Worm (Caenorhabditis elegans) whole organism, young adult: ENCODE data around the gene nstp-10.
A peak's percentile ranks its signal among the peaks of the same experiment; 100 is the strongest.

Experiments
- B0035.1 ChIP-seq: sonication (generic microtip); optimal IDR thresholded peaks from 2 replicates; lab custom pipeline; 2016; ENCODE audit warnings: missing genetic modification characterization, mild to moderate bottlenecking, missing compliant biosample characterization, missing genotype, missing genetic modification reagents
- D2030.7 ChIP-seq: fragments of 200-800 bp; sonication (Bioruptor generic); IDR thresholded peaks from 2 replicates; pipeline ENCODE4 v1.3.6; 2022; ENCODE audit warnings: missing genetic modification reagents, missing genetic modification characterization, missing compliant biosample characterization
- F39B2.1 ChIP-seq: fragments of 200-800 bp; sonication (Bioruptor generic); IDR thresholded peaks from 2 replicates; pipeline ENCODE4 v1.3.6; 2022; ENCODE audit warnings: missing genetic modification reagents, missing genetic modification characterization, missing compliant biosample characterization
- F55B11.4 ChIP-seq: sonication (generic microtip); optimal IDR thresholded peaks from 2 replicates; lab custom pipeline; 2016; ENCODE audit warnings: missing compliant biosample characterization, missing genetic modification characterization, borderline replicate concordance; ENCODE audit not compliant: insufficient read depth
- Y67H2A.10 ChIP-seq: fragments of 200-800 bp; sonication (Bioruptor generic); conservative IDR thresholded peaks from 2 replicates; pipeline ENCODE4 v1.3.6; 2022; ENCODE audit warnings: missing genetic modification reagents, missing genetic modification characterization, missing compliant biosample characterization
- ZK185.1 ChIP-seq: sonication (generic microtip); optimal IDR thresholded peaks from 2 replicates; lab custom pipeline; 2016; ENCODE audit warnings: mild to moderate bottlenecking, missing genetic modification characterization, missing compliant biosample characterization; ENCODE audit not compliant: poor library complexity, severe bottlenecking
- ama-1 ChIP-seq, 3 experiments: fragments of 150-350 bp in 1 of 3; sonication (generic microtip) in 2 of 3; optimal IDR thresholded peaks; 2 replicates each; lab custom pipeline; 2014 to 2018; ENCODE audit warnings: missing biosample characterization in 2 of 3, missing genetic modification characterization in 2 of 3, missing genetic modification reagents in 2 of 3
- atf-7 ChIP-seq: sonication (generic microtip); optimal IDR thresholded peaks from 2 replicates; lab custom pipeline; 2017; ENCODE audit warnings: mild to moderate bottlenecking, missing genetic modification characterization, missing compliant biosample characterization
- attf-3 ChIP-seq: fragments of 200-800 bp; sonication (Bioruptor generic); conservative IDR thresholded peaks from 2 replicates; pipeline ENCODE4 v1.3.6; 2022; ENCODE audit warnings: missing genetic modification reagents, missing genetic modification characterization, missing compliant biosample characterization
- attf-5 ChIP-seq: fragments of 200-800 bp; sonication (Bioruptor generic); optimal IDR thresholded peaks from 2 replicates; lab custom pipeline; 2018; ENCODE audit warnings: mild to moderate bottlenecking, missing genetic modification characterization, missing compliant biosample characterization
- bed-2 ChIP-seq: fragments of 200-800 bp; sonication (Bioruptor generic); IDR thresholded peaks from 2 replicates; pipeline ENCODE4 v1.3.6; 2022; ENCODE audit warnings: missing genetic modification reagents, missing genetic modification characterization, missing compliant biosample characterization
- cebp-1 ChIP-seq, 2 experiments: fragments of 200-800 bp in 1 of 2; sonication (Bioruptor generic) in 1 of 2; sonication (generic microtip) in 1 of 2; IDR thresholded peaks in 1 of 2; optimal IDR thresholded peaks in 1 of 2; 2 replicates each; pipeline versions ENCODE4 v1.3.6 to Lab custom; 2017 to 2022; ENCODE audit warnings: missing compliant biosample characterization in 2 of 2, missing genetic modification characterization in 2 of 2, mild to moderate bottlenecking in 1 of 2, missing genetic modification reagents in 1 of 2, moderate library complexity in 1 of 2
- cebp-2 ChIP-seq: fragments of 200-800 bp; sonication (Bioruptor generic); IDR thresholded peaks from 2 replicates; pipeline ENCODE4 v1.3.6; 2022; ENCODE audit warnings: missing genetic modification characterization, missing compliant biosample characterization
- ceh-100 ChIP-seq: fragments of 200-800 bp; sonication (Bioruptor generic); IDR thresholded peaks from 2 replicates; pipeline ENCODE4 v1.3.6; 2022; ENCODE audit warnings: missing genetic modification reagents, missing genetic modification characterization, missing compliant biosample characterization
- dpl-1 ChIP-seq: fragments of 150-350 bp; optimal IDR thresholded peaks from 2 replicates; lab custom pipeline; 2014; ENCODE audit warnings: missing biosample characterization, missing genetic modification reagents, missing genetic modification characterization
- efl-1 ChIP-seq: fragments of 150-350 bp; optimal IDR thresholded peaks from 2 replicates; lab custom pipeline; 2014; ENCODE audit warnings: missing biosample characterization, missing genetic modification reagents, missing genetic modification characterization
- ekl-4 ChIP-seq: fragments of 200-800 bp; sonication (Bioruptor generic); IDR thresholded peaks from 2 replicates; pipeline ENCODE4 v1.3.6; 2022; ENCODE audit warnings: missing genetic modification reagents, missing genetic modification characterization, missing compliant biosample characterization
- gei-17 ChIP-seq: fragments of 200-800 bp; sonication (Bioruptor generic); optimal IDR thresholded peaks from 2 replicates; lab custom pipeline; 2018; ENCODE audit warnings: mild to moderate bottlenecking, missing genetic modification characterization, missing compliant biosample characterization
- hlh-12 ChIP-seq: sonication (generic microtip); optimal IDR thresholded peaks from 2 replicates; lab custom pipeline; 2016; ENCODE audit warnings: missing genetic modification characterization, missing compliant biosample characterization
- hmg-1.2 ChIP-seq: fragments of 200-800 bp; sonication (Bioruptor generic); IDR thresholded peaks from 2 replicates; pipeline ENCODE4 v1.3.6; 2022; ENCODE audit warnings: missing genetic modification reagents, missing genetic modification characterization, missing compliant biosample characterization
- hmg-20 ChIP-seq: fragments of 200-800 bp; sonication (Bioruptor generic); IDR thresholded peaks from 2 replicates; pipeline ENCODE4 v1.3.6; 2022; ENCODE audit warnings: missing genetic modification reagents, missing genetic modification characterization, missing compliant biosample characterization
- hsf-1 ChIP-seq: fragments of 200-800 bp; sonication (Bioruptor generic); IDR thresholded peaks from 2 replicates; pipeline ENCODE4 v1.3.6; 2022; ENCODE audit warnings: missing genetic modification reagents, missing genetic modification characterization, missing compliant biosample characterization
- lin-35 ChIP-seq, 3 experiments: fragments of 150-350 bp in 2 of 3; sonication (generic microtip) in 1 of 3; optimal IDR thresholded peaks; 2 replicates each; lab custom pipeline; 2014 to 2018; ENCODE audit warnings: missing biosample characterization in 3 of 3, missing genetic modification characterization in 3 of 3, missing genetic modification reagents in 3 of 3
- lin-54 ChIP-seq: fragments of 200-800 bp; sonication (Bioruptor generic); optimal IDR thresholded peaks from 2 replicates; lab custom pipeline; 2018; ENCODE audit warnings: mild to moderate bottlenecking, missing genetic modification characterization, missing compliant biosample characterization
- madf-3 ChIP-seq: fragments of 200-800 bp; sonication (Bioruptor generic); IDR thresholded peaks from 2 replicates; pipeline ENCODE4 v1.3.6; 2022; ENCODE audit warnings: missing genetic modification reagents, missing genetic modification characterization, missing compliant biosample characterization
- madf-8 ChIP-seq: fragments of 200-800 bp; sonication (Bioruptor generic); conservative IDR thresholded peaks from 2 replicates; pipeline ENCODE4 v1.3.6; 2022; ENCODE audit warnings: missing genetic modification reagents, missing genetic modification characterization, missing compliant biosample characterization
- mcd-1 ChIP-seq: fragments of 200-800 bp; sonication (Bioruptor generic); IDR thresholded peaks from 2 replicates; pipeline ENCODE4 v1.3.6; 2022; ENCODE audit warnings: missing genetic modification reagents, missing genetic modification characterization, missing compliant biosample characterization
- mxl-1 ChIP-seq: sonication (generic microtip); optimal IDR thresholded peaks from 2 replicates; lab custom pipeline; 2016; ENCODE audit warnings: missing genetic modification characterization, missing compliant biosample characterization
- nfya-1 ChIP-seq: sonication (generic microtip); optimal IDR thresholded peaks from 2 replicates; lab custom pipeline; 2017; ENCODE audit warnings: antibody characterized with exemption, missing compliant biosample characterization, missing genetic modification characterization, borderline replicate concordance; ENCODE audit not compliant: insufficient read depth
- nfya-2 ChIP-seq: fragments of 200-800 bp; sonication (Bioruptor generic); IDR thresholded peaks from 2 replicates; pipeline ENCODE4 v1.3.6; 2022; ENCODE audit warnings: missing genetic modification reagents, missing genetic modification characterization, missing compliant biosample characterization
- nhr-80 ChIP-seq: sonication (generic microtip); optimal IDR thresholded peaks from 2 replicates; lab custom pipeline; 2016; ENCODE audit warnings: missing genetic modification characterization, missing compliant biosample characterization
- pbrm-1 ChIP-seq: fragments of 200-800 bp; sonication (Bioruptor generic); IDR thresholded peaks from 2 replicates; pipeline ENCODE4 v1.3.6; 2022; ENCODE audit warnings: missing genetic modification reagents, missing genetic modification characterization, missing compliant biosample characterization
- pha-4 ChIP-seq: fragments of 150-350 bp; sonication (generic microtip); optimal IDR thresholded peaks from 2 replicates; lab custom pipeline; 2014; ENCODE audit warnings: missing biosample characterization, missing genetic modification reagents, missing genetic modification characterization
- rec-8 ChIP-seq, 2 experiments: sonication (generic microtip); optimal IDR thresholded peaks; 2 replicates each; lab custom pipeline; 2016; ENCODE audit warnings: mild to moderate bottlenecking in 2 of 2, missing genetic modification characterization in 2 of 2, missing genetic modification reagents in 2 of 2, missing genotype in 2 of 2, missing biosample characterization in 1 of 2, missing compliant biosample characterization in 1 of 2, moderate library complexity in 1 of 2
- repo-1 ChIP-seq: sonication (generic microtip); optimal IDR thresholded peaks from 2 replicates; lab custom pipeline; 2017; ENCODE audit warnings: mild to moderate bottlenecking, missing genetic modification characterization, missing compliant biosample characterization
- rpc-1 ChIP-seq, 2 experiments: fragments of 150-350 bp in 1 of 2; sonication (generic microtip) in 1 of 2; optimal IDR thresholded peaks; 2 replicates each; lab custom pipeline; 2014 to 2018; ENCODE audit warnings: missing biosample characterization in 1 of 2, missing genetic modification characterization in 1 of 2, missing genetic modification reagents in 1 of 2, missing genotype in 1 of 2
- sea-2 ChIP-seq: fragments of 200-800 bp; sonication (Bioruptor generic); IDR thresholded peaks from 2 replicates; pipeline ENCODE4 v1.3.6; 2022; ENCODE audit warnings: missing genetic modification characterization, missing compliant biosample characterization
- snpc-3.4 ChIP-seq: sonication (generic microtip); optimal IDR thresholded peaks from 2 replicates; lab custom pipeline; 2017; ENCODE audit warnings: missing genetic modification characterization, mild to moderate bottlenecking, missing compliant biosample characterization, antibody characterized with exemption, moderate library complexity, missing genotype, missing genetic modification reagents
- sptf-2 ChIP-seq: fragments of 200-800 bp; sonication (Bioruptor generic); optimal IDR thresholded peaks from 2 replicates; lab custom pipeline; 2018; ENCODE audit warnings: mild to moderate bottlenecking, missing genetic modification characterization, missing compliant biosample characterization
- tbx-9 ChIP-seq: sonication (generic microtip); optimal IDR thresholded peaks from 2 replicates; lab custom pipeline; 2016; ENCODE audit warnings: borderline replicate concordance, missing genetic modification characterization, inconsistent platforms, missing compliant biosample characterization
- tlf-1 ChIP-seq: fragments of 200-800 bp; sonication (Bioruptor generic); optimal IDR thresholded peaks from 2 replicates; lab custom pipeline; 2018; ENCODE audit warnings: mild to moderate bottlenecking, missing genetic modification characterization, missing compliant biosample characterization
- ztf-28 ChIP-seq: fragments of 200-800 bp; sonication (Bioruptor generic); IDR thresholded peaks from 2 replicates; pipeline ENCODE4 v1.3.6; 2022; ENCODE audit warnings: missing genetic modification reagents, missing genetic modification characterization, missing compliant biosample characterization
- ztf-3 ChIP-seq: fragments of 200-800 bp; sonication (Bioruptor generic); optimal IDR thresholded peaks from 2 replicates; lab custom pipeline; 2018; ENCODE audit warnings: mild to moderate bottlenecking, missing genetic modification characterization, missing compliant biosample characterization

nstp-10 gene

DNA sequence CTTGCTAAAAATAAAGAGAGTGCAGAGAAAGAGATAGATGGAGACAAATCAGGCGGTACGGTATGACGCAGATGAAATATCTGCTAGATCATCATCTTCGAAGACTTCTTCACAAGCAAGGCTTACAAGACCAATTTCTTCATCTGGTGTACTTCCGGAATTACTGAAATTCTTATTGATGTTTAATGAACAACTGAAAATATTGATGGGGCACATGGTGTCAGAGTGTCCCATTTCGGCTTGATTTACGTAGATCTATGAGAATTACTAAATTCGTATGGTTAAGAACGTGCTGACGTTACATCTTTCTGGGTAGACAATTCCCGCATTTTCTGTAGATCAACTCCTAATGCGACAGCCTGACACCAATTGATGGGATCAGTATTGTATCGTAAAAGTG is 7.0 kb upstream of the nstp-10 start:
- no peak for TF ChIP-seq mcd-1 (GFP tag; lab: Robert Waterston, UW)
- no peak for TF ChIP-seq rec-8 (tag; optimal IDR thresholded peaks at IDR 0.05; lab: Kevin White, UChicago)
- TF ChIP-seq rpc-1 (optimal IDR thresholded peaks at IDR 0.05; lab: Kevin White, UChicago): no peak
- TF ChIP-seq rpc-1 (tag; optimal IDR thresholded peaks at IDR 0.05; lab: Kevin White, UChicago): no peak
- TF ChIP-seq attf-3 (GFP tag; lab: Robert Waterston, UW): no peak
- no peak for TF ChIP-seq pha-4
- no peak for TF ChIP-seq bed-2 (GFP tag; lab: Robert Waterston, UW)
- no peak for TF ChIP-seq nhr-80 (tag; lab: Kevin White, UChicago)
- TF ChIP-seq hmg-20 (GFP tag; lab: Robert Waterston, UW): no peak
- no peak for TF ChIP-seq pbrm-1 (GFP tag; lab: Robert Waterston, UW)
- TF ChIP-seq ztf-3 (GFP tag; lab: Kevin White, UChicago): no peak

DNA sequence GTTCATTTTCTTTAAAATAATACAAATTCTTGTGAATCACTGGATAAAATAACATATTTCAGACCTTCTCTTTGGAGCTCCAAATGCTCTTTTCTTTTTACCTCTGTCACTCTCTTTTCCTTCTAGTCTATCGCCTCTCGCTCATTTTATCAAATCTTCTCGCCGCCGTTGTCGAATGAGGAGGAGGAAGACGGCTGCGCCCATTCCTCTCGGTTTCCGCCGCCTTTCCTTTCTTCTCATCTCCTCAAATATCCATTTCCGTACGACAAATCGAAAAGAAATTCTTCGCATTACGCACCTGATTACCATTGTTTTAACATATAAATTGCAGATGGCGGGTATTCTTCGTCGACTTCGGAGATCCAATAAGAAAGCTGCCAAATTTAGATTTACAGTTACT is 677 bp upstream of the nstp-10 start, which contains the start of gene ehbp-1:
Gene ehbp-1, plus strand, starts transcription at position 332 of the 400 bp plus-strand sequence.
- 0 out of 2 replicates have a peak, but pooled peaks have one; percentile 6 for TF ChIP-seq hmg-1.2 (GFP tag; lab: Robert Waterston, UW)
- 0 out of 2 replicates have a peak, but pooled peaks have one; percentile 27 for TF ChIP-seq pbrm-1 (GFP tag; lab: Robert Waterston, UW)
- no peak for TF ChIP-seq F55B11.4
- TF ChIP-seq lin-54 (GFP tag; lab: Kevin White, UChicago): no peak
- no peak for TF ChIP-seq lin-35 (GFP tag; optimal IDR thresholded peaks at IDR 0.05; lab: Kevin White, UChicago)
- no peak for TF ChIP-seq F39B2.1 (GFP tag; lab: Robert Waterston, UW)
- TF ChIP-seq atf-7 (tag; lab: Kevin White, UChicago): no peak
- TF ChIP-seq mxl-1 (tag; lab: Kevin White, UChicago): no peak
- TF ChIP-seq ama-1 (optimal IDR thresholded peaks at IDR 0.05; lab: Kevin White, UChicago): no peak
- no peak for TF ChIP-seq ama-1 (GFP tag; optimal IDR thresholded peaks at IDR 0.05; lab: Kevin White, UChicago)
- no peak for TF ChIP-seq nhr-80 (tag; lab: Kevin White, UChicago)
- no peak for TF ChIP-seq madf-3 (GFP tag; lab: Robert Waterston, UW)
- TF ChIP-seq snpc-3.4 (tag; lab: Kevin White, UChicago): no peak
- TF ChIP-seq, all 124 proteins: peak for 2

DNA sequence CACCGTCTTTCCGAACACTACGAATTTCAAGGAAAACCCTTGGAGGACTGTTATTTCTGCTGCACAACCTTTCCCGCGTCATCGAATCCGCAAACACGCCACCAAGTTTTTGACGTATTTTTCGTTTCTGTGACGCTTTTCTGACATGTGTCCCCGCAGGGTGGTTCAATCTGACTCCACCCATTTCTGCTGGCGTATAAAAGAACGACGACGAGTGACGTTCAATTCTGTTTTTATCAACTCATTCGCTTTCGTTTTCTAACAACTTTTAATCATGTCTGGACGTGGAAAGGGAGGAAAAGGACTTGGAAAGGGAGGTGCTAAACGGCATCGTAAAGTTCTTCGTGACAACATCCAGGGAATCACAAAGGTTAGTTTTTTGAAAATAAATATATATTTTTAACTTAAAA is 2.8 kb downstream of the nstp-10 start, which contains the start of gene his-37:
Gene his-37, plus strand, starts transcription at position 246 of the 410 bp plus-strand sequence.
- TF ChIP-seq snpc-3.4 (tag; lab: Kevin White, UChicago) (peak; percentile 21), ztf-28 (GFP tag; lab: Robert Waterston, UW) (0 out of 2 replicates have a peak, but pooled peaks have one; percentile 45), tlf-1 (GFP tag; lab: Kevin White, UChicago) (peak; percentile 97), attf-5 (GFP tag; lab: Kevin White, UChicago) (peak; percentile 98), nfya-2 (no peak), D2030.7 (0 out of 2 replicates have a peak, but pooled peaks have one; percentile 13), cebp-2 (GFP tag; lab: Robert Waterston, UW) (peak; percentile 88; the same call in 1 of the 2 replicates), F39B2.1 (GFP tag; lab: Robert Waterston, UW) (peak; percentile 100), Y67H2A.10 (GFP tag; lab: Robert Waterston, UW) (peak; percentile 52; the same call in 1 of the 2 replicates), gei-17 (GFP tag; lab: Kevin White, UChicago) (peak; percentile 85), bed-2 (GFP tag; lab: Robert Waterston, UW) (no peak), hlh-12 (tag; lab: Kevin White, UChicago) (no peak), efl-1 (GFP tag; lab: Kevin White, UChicago) (peak; percentile 38), sptf-2 (GFP tag; lab: Kevin White, UChicago) (no peak), repo-1 (peak; percentile 94), ZK185.1 (tag; lab: Kevin White, UChicago) (peak; percentile 93), madf-8 (GFP tag; lab: Robert Waterston, UW) (no peak), ceh-100 (peak; percentile 76), B0035.1 (tag; lab: Kevin White, UChicago) (peak; percentile 69), ekl-4 (peak; percentile 93), cebp-1 (GFP tag; IDR thresholded peaks at IDR 0.05; lab: Robert Waterston, UW) (peak; percentile 78), cebp-1 (tag; optimal IDR thresholded peaks at IDR 0.05; lab: Kevin White, UChicago) (peak; percentile 96), sea-2 (GFP tag; lab: Robert Waterston, UW) (0 out of 2 replicates have a peak, but pooled peaks have one; percentile 55), dpl-1 (peak; percentile 50), nfya-1 (tag; lab: Kevin White, UChicago) (no peak), tbx-9 (tag; lab: Kevin White, UChicago) (no peak), hsf-1 (GFP tag; lab: Robert Waterston, UW) (no peak)
